Worm (Caenorhabditis elegans): ENCODE data around the gene cutl-18.
A peak's percentile ranks its signal among the peaks of the same experiment; 100 is the strongest.

The cutl-18 gene

ce11 chrV:11265482-11265881, 51.2 kb downstream of the cutl-18 start, which contains the start of gene cln-3.1:
Gene cln-3.1, minus strand, starts transcription at chrV:11265652.
- TF ChIP-seq ZK546.5 (tag; optimal IDR thresholded peaks at IDR 0.05) (no peak), ceh-28 (tag; optimal IDR thresholded peaks at IDR 0.05) (no peak), elt-2 (tag; optimal IDR thresholded peaks at IDR 0.05) (peak; percentile 64), ztf-11 (tag; optimal IDR thresholded peaks at IDR 0.05) (no peak), elt-1 (tag; optimal IDR thresholded peaks at IDR 0.05) (no peak), egl-27 (tag; optimal IDR thresholded peaks at IDR 0.05) (no peak), skn-1 (tag; optimal IDR thresholded peaks at IDR 0.05) (no peak), pqm-1 (tag; optimal IDR thresholded peaks at IDR 0.05) (peak; percentile 28), nhr-76 (tag; optimal IDR thresholded peaks at IDR 0.05) (no peak)
